Worm (Caenorhabditis elegans) whole organism, late embryonic: ENCODE results near the gene E02H9.9.
"Not testable (repeated sequence)": the region's sequence is repeated elsewhere in the genome, so short reads cannot be mapped to it uniquely, and the experiment has no call there.

Experiments used
- K09A11.1 ChIP-seq: sonication (generic microtip); optimal IDR thresholded peaks from 2 replicates; lab custom pipeline; 2017; ENCODE audit warnings: antibody characterized with exemption, mild to moderate bottlenecking, missing genetic modification characterization, missing compliant biosample characterization; ENCODE audit not compliant: insufficient read depth
- Y22D7AL.16 ChIP-seq: sonication (generic microtip); optimal IDR thresholded peaks from 2 replicates; lab custom pipeline; 2016; ENCODE audit warnings: missing genetic modification characterization, missing compliant biosample characterization
- ahr-1 ChIP-seq: sonication (generic microtip); optimal IDR thresholded peaks from 2 replicates; lab custom pipeline; 2016; ENCODE audit warnings: missing genetic modification characterization, missing compliant biosample characterization
- ceh-14 ChIP-seq: sonication (generic microtip); optimal IDR thresholded peaks from 2 replicates; lab custom pipeline; 2016; ENCODE audit warnings: missing genotype, missing genetic modification characterization, missing compliant biosample characterization
- ceh-18 ChIP-seq: sonication (generic microtip); optimal IDR thresholded peaks from 2 replicates; lab custom pipeline; 2016; ENCODE audit warnings: missing genetic modification characterization, missing compliant biosample characterization
- ceh-19 ChIP-seq: fragments of 200-800 bp; sonication (Bioruptor generic); optimal IDR thresholded peaks from 2 replicates; lab custom pipeline; 2018; ENCODE audit warnings: mild to moderate bottlenecking, missing genetic modification characterization, missing compliant biosample characterization
- ceh-30 ChIP-seq: fragments of 150-350 bp; optimal IDR thresholded peaks from 2 replicates; lab custom pipeline; 2014; ENCODE audit warnings: missing biosample characterization, missing genetic modification characterization
- ceh-48 ChIP-seq: sonication (generic microtip); optimal IDR thresholded peaks from 2 replicates; lab custom pipeline; 2016; ENCODE audit warnings: missing genetic modification characterization, inconsistent platforms, missing compliant biosample characterization
- ceh-6 ChIP-seq: fragments of 200-800 bp; sonication (Bioruptor generic); optimal IDR thresholded peaks from 2 replicates; lab custom pipeline; 2018; ENCODE audit warnings: mild to moderate bottlenecking, missing genetic modification characterization, missing compliant biosample characterization
- ceh-9 ChIP-seq: sonication (generic microtip); optimal IDR thresholded peaks from 2 replicates; lab custom pipeline; 2016; ENCODE audit warnings: mild to moderate bottlenecking, missing genetic modification characterization, inconsistent platforms, missing compliant biosample characterization
- che-1 ChIP-seq: sonication (generic microtip); optimal IDR thresholded peaks from 2 replicates; lab custom pipeline; 2016; ENCODE audit warnings: mild to moderate bottlenecking, missing genetic modification characterization, missing compliant biosample characterization
- dve-1 ChIP-seq: sonication (generic microtip); optimal IDR thresholded peaks from 2 replicates; lab custom pipeline; 2017; ENCODE audit warnings: antibody characterized with exemption, mild to moderate bottlenecking, missing genetic modification characterization, missing compliant biosample characterization
- eyg-1 ChIP-seq: sonication (generic microtip); optimal IDR thresholded peaks from 2 replicates; lab custom pipeline; 2016; ENCODE audit warnings: missing genotype, missing genetic modification characterization, missing compliant biosample characterization
- hlh-15 ChIP-seq: sonication (generic microtip); optimal IDR thresholded peaks from 2 replicates; lab custom pipeline; 2016; ENCODE audit warnings: missing genetic modification characterization, missing compliant biosample characterization
- hlh-6 ChIP-seq: sonication (generic microtip); optimal IDR thresholded peaks from 2 replicates; lab custom pipeline; 2016; ENCODE audit warnings: missing genotype, missing genetic modification characterization, missing compliant biosample characterization
- lim-6 ChIP-seq: sonication (generic microtip); optimal IDR thresholded peaks from 2 replicates; lab custom pipeline; 2016; ENCODE audit warnings: missing genetic modification characterization, missing compliant biosample characterization
- nhr-11 ChIP-seq: fragments of 150-350 bp; optimal IDR thresholded peaks from 2 replicates; lab custom pipeline; 2014; ENCODE audit warnings: missing biosample characterization, missing genetic modification characterization
- pag-3 ChIP-seq: sonication (generic microtip); optimal IDR thresholded peaks from 2 replicates; lab custom pipeline; 2016; ENCODE audit warnings: missing compliant biosample characterization, missing genetic modification characterization, borderline replicate concordance
- pax-1 ChIP-seq: fragments of 150-350 bp; optimal IDR thresholded peaks from 2 replicates; lab custom pipeline; 2014; ENCODE audit warnings: missing biosample characterization, missing genetic modification characterization
- pqm-1 ChIP-seq: sonication (generic microtip); optimal IDR thresholded peaks from 2 replicates; lab custom pipeline; 2016; ENCODE audit warnings: missing genetic modification characterization, missing compliant biosample characterization
- sdc-2 ChIP-seq: sonication (generic microtip); optimal IDR thresholded peaks from 2 replicates; lab custom pipeline; 2016; ENCODE audit warnings: missing genotype, missing genetic modification characterization, missing compliant biosample characterization
- sox-2 ChIP-seq: fragments of 200-800 bp; sonication (Bioruptor generic); IDR thresholded peaks from 2 replicates; pipeline ENCODE4 v1.3.6; 2022; ENCODE audit warnings: missing genetic modification reagents, missing genetic modification characterization, missing compliant biosample characterization
- syd-9 ChIP-seq: sonication (generic microtip); optimal IDR thresholded peaks from 2 replicates; lab custom pipeline; 2016; ENCODE audit warnings: mild to moderate bottlenecking, missing genetic modification characterization, moderate library complexity, missing compliant biosample characterization
- tbx-2 ChIP-seq: sonication (generic microtip); optimal IDR thresholded peaks from 2 replicates; lab custom pipeline; 2016; ENCODE audit warnings: missing genetic modification characterization, missing compliant biosample characterization
- tbx-7 ChIP-seq: sonication (generic microtip); optimal IDR thresholded peaks from 2 replicates; lab custom pipeline; 2016; ENCODE audit warnings: missing genotype, missing genetic modification characterization, missing compliant biosample characterization
- unc-3 ChIP-seq, 2 experiments: fragments of 200-800 bp in 1 of 2; sonication (Bioruptor generic) in 1 of 2; sonication (generic microtip) in 1 of 2; conservative IDR thresholded peaks in 1 of 2; optimal IDR thresholded peaks in 1 of 2; 2 replicates each; pipeline versions ENCODE4 v1.3.6 to Lab custom; 2016 to 2022; ENCODE audit warnings: missing compliant biosample characterization in 2 of 2, missing genetic modification characterization in 2 of 2, missing genetic modification reagents in 1 of 2
- unc-86 ChIP-seq: sonication (generic microtip); optimal IDR thresholded peaks from 2 replicates; lab custom pipeline; 2016; ENCODE audit warnings: missing genetic modification characterization, missing compliant biosample characterization
- zip-5 ChIP-seq: sonication (generic microtip); optimal IDR thresholded peaks from 2 replicates; lab custom pipeline; 2016; ENCODE audit warnings: missing genetic modification characterization, missing compliant biosample characterization

Gene E02H9.9

ce11 chrIII:2455456-2455855 lies 12.6 kb downstream of the E02H9.9 start:
- TF ChIP-seq dve-1 (tag; lab: Kevin White, UChicago), result peak; percentile 26
- TF ChIP-seq syd-9 (tag; lab: Kevin White, UChicago), result peak; percentile 16
- peak; percentile 15 for TF ChIP-seq hlh-6 (tag; lab: Kevin White, UChicago)
- TF ChIP-seq sdc-2 (tag; lab: Kevin White, UChicago), result peak; percentile 30

- TF ChIP-seq ceh-30 (tag; lab: Kevin White, UChicago), result no peak
Observed at ce11 chrIII:2454757-2455306, 13.3 kb downstream of the E02H9.9 start, which contains the start of gene nhr-121. Gene nhr-121 (minus strand): TSS chrIII:2454807.

- TF ChIP-seq ceh-48 (tag; lab: Kevin White, UChicago), result no peak
- no peak for TF ChIP-seq pax-1 (tag; lab: Kevin White, UChicago)
- TF ChIP-seq pqm-1 (tag; lab: Kevin White, UChicago), result no peak
- no peak for TF ChIP-seq tbx-7 (tag; lab: Kevin White, UChicago)
- TF ChIP-seq ceh-6 (GFP tag; lab: Kevin White, UChicago), result no peak
- TF ChIP-seq hlh-15 (tag; lab: Kevin White, UChicago), result no peak
- TF ChIP-seq che-1 (tag; lab: Kevin White, UChicago), result no peak
- no peak for TF ChIP-seq K09A11.1 (tag; lab: Kevin White, UChicago)
- TF ChIP-seq ahr-1 (tag; lab: Kevin White, UChicago), result no peak
Observed at ce11 chrIII:2445574-2446259, 22.4 kb downstream of the E02H9.9 start, which contains the start of the genes E02H9.7 and klo-2. Gene E02H9.7 (minus strand): TSS chrIII:2445674. Gene klo-2 (plus strand): TSS chrIII:2446209.

- TF ChIP-seq lim-6 (tag; lab: Kevin White, UChicago) (no peak), unc-86 (tag; lab: Kevin White, UChicago) (no peak), ceh-48 (tag; lab: Kevin White, UChicago) (peak; percentile 89), tbx-2 (tag; lab: Kevin White, UChicago) (no peak), ceh-14 (tag; lab: Kevin White, UChicago) (no peak), ceh-9 (tag; lab: Kevin White, UChicago) (no peak), nhr-11 (tag; lab: Kevin White, UChicago) (no peak)
- TF ChIP-seq, all 69 proteins: peak for 1
Observed at ce11 chrIII:2438543-2438942, 29.6 kb downstream of the E02H9.9 start, which contains the start of gene E02H9.13. Gene E02H9.13 (minus strand): TSS chrIII:2438741.

ce11 chrIII:2435805-2436204 lies 32.3 kb downstream of the E02H9.9 start, which contains the start of gene E02H9.6:
Gene E02H9.6 (plus strand): TSS chrIII:2436105.
- TF ChIP-seq sox-2 (GFP tag; lab: Robert Waterston, UW); Y22D7AL.16 (tag; lab: Kevin White, UChicago); zip-5 (tag; lab: Kevin White, UChicago): not testable (repeated sequence)

ce11 chrIII:2435373-2435772 lies 32.7 kb downstream of the E02H9.9 start, which contains the start of gene W04B5.6:
Gene W04B5.6 (minus strand): TSS chrIII:2435473.
- TF ChIP-seq ceh-6 (GFP tag; lab: Kevin White, UChicago); ceh-18 (tag; lab: Kevin White, UChicago); che-1 (tag; lab: Kevin White, UChicago): not testable (repeated sequence)

ce11 chrIII:2432925-2433324 lies 35.2 kb downstream of the E02H9.9 start:
- no peak for TF ChIP-seq ceh-6 (GFP tag; lab: Kevin White, UChicago)
- no peak for TF ChIP-seq pag-3 (tag; lab: Kevin White, UChicago)
- TF ChIP-seq ceh-19 (GFP tag; lab: Kevin White, UChicago), result no peak
- TF ChIP-seq unc-3 (GFP tag; conservative IDR thresholded peaks at IDR 0.05; lab: Robert Waterston, UW), result no peak
- TF ChIP-seq unc-3 (tag; optimal IDR thresholded peaks at IDR 0.05; lab: Kevin White, UChicago), result no peak
- no peak for TF ChIP-seq eyg-1 (tag; lab: Kevin White, UChicago)
- no peak for TF ChIP-seq unc-86 (tag; lab: Kevin White, UChicago)
- no peak for TF ChIP-seq che-1 (tag; lab: Kevin White, UChicago)
